Worm (Caenorhabditis elegans): Measurements from ENCODE around the gene srbc-11.

srbc-11 gene

DNA sequence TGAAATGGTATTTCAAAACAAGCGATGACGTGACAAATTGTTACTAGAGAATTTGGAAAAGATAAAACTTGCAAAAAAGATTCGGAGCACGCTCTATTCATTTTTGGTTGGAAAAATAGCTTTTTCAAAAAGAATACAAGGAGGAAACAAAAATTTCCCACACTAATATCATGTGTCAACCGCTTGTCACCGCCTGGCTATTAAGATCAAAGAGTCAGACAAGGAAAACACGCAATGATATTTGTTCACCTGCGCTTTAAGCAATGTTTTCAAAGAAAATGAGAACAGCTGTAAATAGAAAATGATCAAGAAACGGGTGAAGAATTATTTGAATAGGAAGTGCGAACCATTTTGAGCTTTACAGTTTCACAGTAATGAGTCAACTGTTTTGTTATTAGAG is 18.3 kb downstream of the srbc-11 start, which contains the start of gene srh-125:
srh-125 (minus strand) TSS at position 101 of the 400 bp plus-strand sequence.
- TF ChIP-seq F52B5.7 (tag; optimal IDR thresholded peaks at IDR 0.05) = no peak
- TF ChIP-seq ztf-22 (GFP tag; optimal IDR thresholded peaks at IDR 0.05) = no peak
- TF ChIP-seq mcd-1 (GFP tag; IDR thresholded peaks at IDR 0.05) = no peak
- TF ChIP-seq lsl-1 (GFP tag; optimal IDR thresholded peaks at IDR 0.05) = no peak
- TF ChIP-seq gei-17 (GFP tag; optimal IDR thresholded peaks at IDR 0.05) = no peak
- no peak for TF ChIP-seq bed-1 (GFP tag; IDR thresholded peaks at IDR 0.05)
- TF ChIP-seq pha-4 (tag; optimal IDR thresholded peaks at IDR 0.05) = no peak
- no peak for TF ChIP-seq madf-6 (GFP tag; IDR thresholded peaks at IDR 0.05)
- TF ChIP-seq him-1 (tag; optimal IDR thresholded peaks at IDR 0.05) = no peak
- no peak for TF ChIP-seq nfya-2 (GFP tag; IDR thresholded peaks at IDR 0.05)
- no peak for TF ChIP-seq ceh-27 (GFP tag; optimal IDR thresholded peaks at IDR 0.05)
- TF ChIP-seq nhr-80 (tag; optimal IDR thresholded peaks at IDR 0.05) = no peak
- TF ChIP-seq ztf-28 (GFP tag; IDR thresholded peaks at IDR 0.05) = no peak

DNA sequence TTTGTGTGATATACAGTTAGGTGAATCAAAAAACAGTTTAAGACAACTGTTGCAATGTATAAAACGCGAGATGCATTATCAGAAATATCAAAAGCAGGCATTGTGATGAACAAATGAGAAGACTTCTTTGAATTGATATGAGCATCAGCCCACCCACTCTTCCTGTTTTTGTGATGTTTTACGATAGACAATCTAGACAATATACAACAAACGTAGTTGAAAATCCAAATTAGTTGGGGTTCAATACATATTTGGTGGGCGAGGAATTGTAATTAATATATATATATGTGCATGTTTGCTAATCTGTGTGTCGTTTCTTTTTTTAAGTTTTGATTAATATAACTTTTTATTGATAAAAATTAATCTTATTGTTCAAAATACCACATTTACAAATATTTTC is 22.3 kb downstream of the srbc-11 start, which contains the start of gene str-28:
str-28 (minus strand) TSS at position 101 of the 400 bp plus-strand sequence.
- TF ChIP-seq nhr-120 (GFP tag; IDR thresholded peaks at IDR 0.05) (no peak), hsf-1 (GFP tag; IDR thresholded peaks at IDR 0.05) (no peak), athp-1 (tag; optimal IDR thresholded peaks at IDR 0.05) (no peak), cebp-2 (GFP tag; IDR thresholded peaks at IDR 0.05) (no peak), Y56A3A.18 (GFP tag; IDR thresholded peaks at IDR 0.05) (no peak), lin-54 (GFP tag; optimal IDR thresholded peaks at IDR 0.05) (no peak), tbx-9 (tag; optimal IDR thresholded peaks at IDR 0.05; ENCODE audit: borderline replicate concordance) (no peak), die-1 (tag; optimal IDR thresholded peaks at IDR 0.05) (no peak), bed-2 (GFP tag; IDR thresholded peaks at IDR 0.05) (no peak), xnd-1 (tag; optimal IDR thresholded peaks at IDR 0.05) (no peak), rec-8 (tag; optimal IDR thresholded peaks at IDR 0.05) (no peak), madf-3 (GFP tag; IDR thresholded peaks at IDR 0.05) (no peak), dox-1 (GFP tag; IDR thresholded peaks at IDR 0.05) (no peak), F57C9.4 (tag; optimal IDR thresholded peaks at IDR 0.05) (no peak), aptf-2 (GFP tag; conservative IDR thresholded peaks at IDR 0.05) (no peak)

DNA sequence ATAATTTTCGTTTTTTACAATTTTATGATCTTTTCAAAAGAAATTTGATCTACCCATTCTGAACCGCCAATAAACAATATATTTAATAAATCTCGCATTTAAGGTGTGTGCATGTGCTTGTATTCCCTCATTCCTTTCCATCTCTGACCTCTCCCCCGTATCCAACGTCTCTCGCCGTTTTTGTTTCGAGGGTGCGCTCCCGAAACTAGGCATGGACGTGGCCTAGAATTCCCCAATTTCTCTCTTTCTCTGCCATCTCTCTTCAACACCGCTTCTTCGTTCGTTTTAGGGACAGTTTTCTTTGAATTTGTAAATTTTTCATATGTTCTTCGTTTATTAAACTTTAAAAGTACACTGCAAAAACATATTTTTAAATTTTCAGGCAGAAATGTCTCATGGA is 29.6 kb downstream of the srbc-11 start, which contains the start of gene F25E5.1:
F25E5.1 (plus strand) TSS at position 376 of the 400 bp plus-strand sequence.
- no peak for TF ChIP-seq attf-6 (GFP tag; IDR thresholded peaks at IDR 0.05)
- 0 out of 2 replicates have a peak, but pooled peaks have one; percentile 67 for TF ChIP-seq bed-2 (GFP tag; IDR thresholded peaks at IDR 0.05)
- no peak for TF ChIP-seq Y95B8A.8 (GFP tag; IDR thresholded peaks at IDR 0.05)
- peak; percentile 46 for TF ChIP-seq madf-8 (GFP tag; conservative IDR thresholded peaks at IDR 0.05)
- no peak for TF ChIP-seq lsl-1 (GFP tag; optimal IDR thresholded peaks at IDR 0.05)
- TF ChIP-seq ztf-18 (tag; optimal IDR thresholded peaks at IDR 0.05) = peak; percentile 49
- 0 out of 2 replicates have a peak, but pooled peaks have one; percentile 34 for TF ChIP-seq egrh-3 (GFP tag; IDR thresholded peaks at IDR 0.05)
- TF ChIP-seq lin-54 (GFP tag; optimal IDR thresholded peaks at IDR 0.05) = no peak
- TF ChIP-seq nhr-80 (tag; optimal IDR thresholded peaks at IDR 0.05) = peak; percentile 60
- peak; percentile 65 for TF ChIP-seq ceh-27 (GFP tag; optimal IDR thresholded peaks at IDR 0.05)
- TF ChIP-seq ceh-58 (GFP tag; IDR thresholded peaks at IDR 0.05) = no peak
- TF ChIP-seq hmg-1.2 (GFP tag; IDR thresholded peaks at IDR 0.05) = peak; percentile 69
- TF ChIP-seq unc-62 (GFP tag; optimal IDR thresholded peaks at IDR 0.05) = no peak
- 0 out of 2 replicates have a peak, but pooled peaks have one; percentile 27 for TF ChIP-seq ekl-4 (GFP tag; IDR thresholded peaks at IDR 0.05)
- 0 out of 2 replicates have a peak, but pooled peaks have one; percentile 32 for TF ChIP-seq rcor-1 (GFP tag; IDR thresholded peaks at IDR 0.05)
- peak; percentile 91 for TF ChIP-seq attf-5 (GFP tag; optimal IDR thresholded peaks at IDR 0.05)
- TF ChIP-seq K12H6.12 (tag; optimal IDR thresholded peaks at IDR 0.05) = peak; percentile 10
- TF ChIP-seq madf-3 (GFP tag; IDR thresholded peaks at IDR 0.05) = no peak
- no peak for TF ChIP-seq nfyb-1 (GFP tag; IDR thresholded peaks at IDR 0.05)
- TF ChIP-seq hmg-20 (GFP tag; IDR thresholded peaks at IDR 0.05) = 0 out of 2 replicates have a peak, but pooled peaks have one; percentile 24
- TF ChIP-seq ZK185.1 (tag; optimal IDR thresholded peaks at IDR 0.05; ENCODE audit: poor library complexity, severe bottlenecking) = peak; percentile 50
- TF ChIP-seq pbrm-1 (GFP tag; IDR thresholded peaks at IDR 0.05) = peak; percentile 68; the same call in 1 of the 2 replicates
- TF ChIP-seq B0261.1 (tag; optimal IDR thresholded peaks at IDR 0.05) = no peak
- 0 out of 2 replicates have a peak, but pooled peaks have one; percentile 15 for TF ChIP-seq attf-3 (GFP tag; conservative IDR thresholded peaks at IDR 0.05)
- TF ChIP-seq xnd-1 (tag; optimal IDR thresholded peaks at IDR 0.05) = peak; percentile 15

Data from whole organism, young adult.